Worm (Caenorhabditis elegans) whole organism, early embryonic: ENCODE data around the gene nhr-67.
"Not testable (repeated sequence)": the region's sequence is repeated elsewhere in the genome, so short reads cannot be mapped to it uniquely, and the experiment has no call there.

Source experiments
- B0310.2 ChIP-seq: sonication (generic microtip); optimal IDR thresholded peaks from 2 replicates; lab custom pipeline; 2016; ENCODE audit warnings: mild to moderate bottlenecking, missing genetic modification characterization, missing compliant biosample characterization
- F13C5.2 ChIP-seq: sonication (generic microtip); optimal IDR thresholded peaks from 2 replicates; lab custom pipeline; 2017; ENCODE audit warnings: mild to moderate bottlenecking, missing genetic modification characterization, inconsistent platforms, missing compliant biosample characterization
- aly-1 ChIP-seq: sonication (generic microtip); optimal IDR thresholded peaks from 2 replicates; lab custom pipeline; 2016; ENCODE audit warnings: missing genetic modification characterization, missing compliant biosample characterization
- ama-1 ChIP-seq: fragments of 150-350 bp; optimal IDR thresholded peaks from 2 replicates; lab custom pipeline; 2014
- ceh-13 ChIP-seq: fragments of 200-800 bp; sonication (Bioruptor generic); optimal IDR thresholded peaks from 2 replicates; lab custom pipeline; 2018; ENCODE audit warnings: mild to moderate bottlenecking, missing genetic modification characterization, missing compliant biosample characterization
- ceh-36 ChIP-seq: sonication (generic microtip); optimal IDR thresholded peaks from 2 replicates; lab custom pipeline; 2016; ENCODE audit warnings: missing genetic modification characterization, inconsistent platforms, missing compliant biosample characterization
- ets-7 ChIP-seq: sonication (generic microtip); optimal IDR thresholded peaks from 2 replicates; lab custom pipeline; 2016; ENCODE audit warnings: missing genotype, missing genetic modification characterization, missing compliant biosample characterization
- flt-1 ChIP-seq: fragments of 200-800 bp; sonication (Bioruptor generic); IDR thresholded peaks from 2 replicates; pipeline ENCODE4 v1.3.6; 2022; ENCODE audit warnings: missing genetic modification characterization, missing compliant biosample characterization
- hmbx-1 ChIP-seq: sonication (generic microtip); optimal IDR thresholded peaks from 2 replicates; lab custom pipeline; 2016; ENCODE audit warnings: mild to moderate bottlenecking, missing genetic modification characterization, missing compliant biosample characterization
- hmg-4 ChIP-seq: fragments of 200-800 bp; sonication (Bioruptor generic); optimal IDR thresholded peaks from 2 replicates; lab custom pipeline; 2018; ENCODE audit warnings: mild to moderate bottlenecking, missing genetic modification characterization, missing compliant biosample characterization
- hnd-1 ChIP-seq: sonication (generic microtip); optimal IDR thresholded peaks from 2 replicates; lab custom pipeline; 2016; ENCODE audit warnings: missing genetic modification characterization, missing compliant biosample characterization
- pes-1 ChIP-seq: fragments of 200-800 bp; sonication (Bioruptor generic); IDR thresholded peaks from 2 replicates; pipeline ENCODE4 v1.3.6; 2022; ENCODE audit warnings: missing genetic modification reagents, missing genetic modification characterization, missing compliant biosample characterization
- scrt-1 ChIP-seq: fragments of 200-800 bp; sonication (Bioruptor generic); IDR thresholded peaks from 2 replicates; pipeline ENCODE4 v1.3.6; 2022; ENCODE audit warnings: missing genetic modification characterization, missing compliant biosample characterization
- sea-1 ChIP-seq: fragments of 200-800 bp; sonication (Bioruptor generic); conservative IDR thresholded peaks from 2 replicates; pipeline ENCODE4 v1.3.6; 2022; ENCODE audit warnings: missing genetic modification characterization, missing compliant biosample characterization
- tbx-11 ChIP-seq: fragments of 200-800 bp; sonication (Bioruptor generic); IDR thresholded peaks from 2 replicates; pipeline ENCODE4 v1.3.6; 2022; ENCODE audit warnings: missing genetic modification characterization, missing compliant biosample characterization
- tbx-37 ChIP-seq: fragments of 200-800 bp; sonication (Bioruptor generic); conservative IDR thresholded peaks from 2 replicates; pipeline ENCODE4 v1.3.6; 2022; ENCODE audit warnings: missing genetic modification reagents, missing genetic modification characterization, missing compliant biosample characterization
- tra-4 ChIP-seq: sonication (generic microtip); optimal IDR thresholded peaks from 2 replicates; lab custom pipeline; 2017; ENCODE audit warnings: missing genetic modification characterization, missing compliant biosample characterization

Gene nhr-67

ce11 chrIV:11186729-11187128 lies 17.2 kb downstream of the nhr-67 start, which contains the start of gene sdz-27:
TSS of gene sdz-27 (plus strand) at chrIV:11187029.
- TF ChIP-seq scrt-1 (no peak), pes-1 (no peak), flt-1 (no peak), aly-1 (no peak), sea-1 (no peak), hmbx-1 (no peak), ama-1 (lab: Kevin White, UChicago) (no peak), B0310.2 (tag; lab: Kevin White, UChicago) (no peak), tbx-37 (GFP tag; lab: Robert Waterston, UW) (no peak), ceh-36 (tag; lab: Kevin White, UChicago) (no peak), ceh-13 (no peak), F13C5.2 (tag; lab: Kevin White, UChicago) (no peak), tbx-11 (GFP tag; lab: Robert Waterston, UW) (no peak), hnd-1 (tag; lab: Kevin White, UChicago) (no peak), hmg-4 (GFP tag; lab: Kevin White, UChicago) (no peak), ets-7 (tag; lab: Kevin White, UChicago) (no peak), tra-4 (no peak)

ce11 chrIV:11189411-11189810 lies 19.9 kb downstream of the nhr-67 start, which contains the start of gene fbxb-79:
TSS of gene fbxb-79 (minus strand) at chrIV:11189511.
- TF ChIP-seq ceh-13, result no peak
- no peak for TF ChIP-seq aly-1
- TF ChIP-seq ceh-36 (tag; lab: Kevin White, UChicago), result no peak
- no peak for TF ChIP-seq pes-1
- TF ChIP-seq ets-7 (tag; lab: Kevin White, UChicago), result no peak
- no peak for TF ChIP-seq ama-1 (lab: Kevin White, UChicago)
- no peak for TF ChIP-seq hnd-1 (tag; lab: Kevin White, UChicago)
- no peak for TF ChIP-seq F13C5.2 (tag; lab: Kevin White, UChicago)
- TF ChIP-seq hmbx-1, result no peak
- no peak for TF ChIP-seq scrt-1
- TF ChIP-seq tbx-37 (GFP tag; lab: Robert Waterston, UW), result no peak
- no peak for TF ChIP-seq sea-1
- TF ChIP-seq tra-4, result no peak
- no peak for TF ChIP-seq tbx-11 (GFP tag; lab: Robert Waterston, UW)
- TF ChIP-seq B0310.2 (tag; lab: Kevin White, UChicago), result no peak
- no peak for TF ChIP-seq hmg-4 (GFP tag; lab: Kevin White, UChicago)
- TF ChIP-seq flt-1, result no peak

- TF ChIP-seq tbx-11 (GFP tag; lab: Robert Waterston, UW) (peak; percentile 74), tbx-37 (GFP tag; lab: Robert Waterston, UW) (peak; percentile 70; the same call in 1 of the 2 replicates), scrt-1 (peak; percentile 78), flt-1 (peak; percentile 83), sea-1 (peak; percentile 77; the same call in 1 of the 2 replicates)
Measured at ce11 chrIV:11196866-11197265, 27.3 kb downstream of the nhr-67 start.

- TF ChIP-seq hnd-1 (tag; lab: Kevin White, UChicago); hmbx-1; hmg-4 (GFP tag; lab: Kevin White, UChicago): not testable (repeated sequence)
Measured at ce11 chrIV:11198983-11199382, 29.4 kb downstream of the nhr-67 start, which contains the start of gene R07H5.16. TSS of gene R07H5.16 (plus strand) at chrIV:11199330.

- TF ChIP-seq hmg-4 (GFP tag; lab: Kevin White, UChicago); B0310.2 (tag; lab: Kevin White, UChicago); pes-1: not testable (repeated sequence)
Measured at ce11 chrIV:11202389-11202788, 32.8 kb downstream of the nhr-67 start, which contains the start of gene R07H5.11. TSS of gene R07H5.11 (plus strand) at chrIV:11202768.

- TF ChIP-seq B0310.2 (tag; lab: Kevin White, UChicago), result no peak
Measured at ce11 chrIV:11207186-11207585, 37.6 kb downstream of the nhr-67 start, which contains the start of gene R07H5.9. TSS of gene R07H5.9 (plus strand) at chrIV:11207486.

ce11 chrIV:11210781-11211256 lies 41.3 kb downstream of the nhr-67 start, which contains the start of gene adk-1:
TSS of gene adk-1 (minus strand) at chrIV:11210831.
- TF ChIP-seq ceh-13 (no peak), aly-1 (no peak), hnd-1 (tag; lab: Kevin White, UChicago) (no peak), hmbx-1 (no peak)

ce11 chrIV:11211547-11211946 lies 42.0 kb downstream of the nhr-67 start:
- TF ChIP-seq sea-1 (no peak), F13C5.2 (tag; lab: Kevin White, UChicago) (no peak), ama-1 (lab: Kevin White, UChicago) (no peak), ceh-13 (no peak), hnd-1 (tag; lab: Kevin White, UChicago) (no peak), ceh-36 (tag; lab: Kevin White, UChicago) (no peak)

- TF ChIP-seq tra-4, result no peak
- TF ChIP-seq hnd-1 (tag; lab: Kevin White, UChicago), result no peak
- no peak for TF ChIP-seq ceh-36 (tag; lab: Kevin White, UChicago)
- no peak for TF ChIP-seq tbx-11 (GFP tag; lab: Robert Waterston, UW)
- TF ChIP-seq scrt-1, result no peak
Measured at ce11 chrIV:11212978-11213377, 43.4 kb downstream of the nhr-67 start.
